Fruit fly (Drosophila melanogaster) whole organism, adult: Measurements from ENCODE around the gene CG6769.
"Not testable (repeated sequence)": the region's sequence is repeated elsewhere in the genome, so short reads cannot be mapped to it uniquely, and the experiment has no call there.

Source experiments
- CG11617 ChIP-seq: fragments of 200-800 bp; sonication (Bioruptor generic); optimal IDR thresholded peaks from 2 replicates; lab custom pipeline; 2017; ENCODE audit warnings: mild to moderate bottlenecking, missing biosample characterization, missing genetic modification reagents, missing genetic modification characterization
- CG12768 ChIP-seq: fragments of 200-800 bp; sonication (Bioruptor generic); optimal IDR thresholded peaks from 2 replicates; lab custom pipeline; 2017; ENCODE audit warnings: missing biosample characterization, missing genetic modification characterization, mild to moderate bottlenecking, moderate library complexity, missing genetic modification reagents
- CG14711 ChIP-seq: fragments of 200-800 bp; sonication (Bioruptor generic); optimal IDR thresholded peaks from 2 replicates; lab custom pipeline; 2018; ENCODE audit warnings: missing biosample characterization, mild to moderate bottlenecking, missing genetic modification characterization, moderate library complexity
- CG1620 ChIP-seq: fragments of 200-800 bp; sonication (Bioruptor generic); optimal IDR thresholded peaks from 2 replicates; lab custom pipeline; 2016; ENCODE audit warnings: missing biosample characterization, missing genetic modification characterization
- CG33017 ChIP-seq: fragments of 200-800 bp; sonication (Bioruptor generic); optimal IDR thresholded peaks from 2 replicates; lab custom pipeline; 2018; ENCODE audit warnings: missing biosample characterization, mild to moderate bottlenecking, missing genetic modification characterization, moderate library complexity
- CG5204 ChIP-seq: fragments of 200-800 bp; sonication (Bioruptor generic); optimal IDR thresholded peaks from 2 replicates; lab custom pipeline; 2016; ENCODE audit warnings: missing biosample characterization, missing genetic modification characterization
- CG7045 ChIP-seq: fragments of 200-800 bp; sonication (Bioruptor generic); optimal IDR thresholded peaks from 2 replicates; lab custom pipeline; 2017; ENCODE audit warnings: missing biosample characterization, mild to moderate bottlenecking, missing genetic modification characterization
- CG7101 ChIP-seq: fragments of 200-800 bp; sonication (Bioruptor generic); optimal IDR thresholded peaks from 2 replicates; lab custom pipeline; 2018; ENCODE audit warnings: missing biosample characterization, mild to moderate bottlenecking, missing genetic modification characterization, moderate library complexity
- Clk ChIP-seq: fragments of 200-800 bp; sonication (Bioruptor generic); optimal IDR thresholded peaks from 2 replicates; lab custom pipeline; 2017; ENCODE audit warnings: missing biosample characterization, missing genetic modification characterization
- Crg-1 ChIP-seq: fragments of 200-800 bp; sonication (Bioruptor generic); optimal IDR thresholded peaks from 2 replicates; lab custom pipeline; 2016; ENCODE audit warnings: missing biosample characterization, missing genetic modification characterization
- Hr96 ChIP-seq: fragments of 200-800 bp; sonication (Bioruptor generic); optimal IDR thresholded peaks from 2 replicates; lab custom pipeline; 2016; ENCODE audit warnings: missing biosample characterization, missing genetic modification characterization
- Mnt ChIP-seq: fragments of 200-800 bp; sonication (Bioruptor generic); optimal IDR thresholded peaks from 2 replicates; lab custom pipeline; 2016; ENCODE audit warnings: missing biosample characterization, mild to moderate bottlenecking, missing genetic modification characterization
- bab1 ChIP-seq: fragments of 200-800 bp; sonication (Bioruptor generic); optimal IDR thresholded peaks from 3 replicates; lab custom pipeline; 2019; ENCODE audit warnings: missing biosample characterization, mild to moderate bottlenecking, missing genetic modification characterization, moderate library complexity
- cic ChIP-seq: fragments of 200-800 bp; sonication (Bioruptor generic); optimal IDR thresholded peaks from 2 replicates; lab custom pipeline; 2017; ENCODE audit warnings: missing biosample characterization, mild to moderate bottlenecking, missing genetic modification characterization, moderate library complexity
- cnc ChIP-seq, 2 experiments: fragments of >200 bp; optimal IDR thresholded peaks; 2 replicates each; lab custom pipeline; 2017
- kay ChIP-seq: fragments of 200-800 bp; sonication (Bioruptor generic); peaks from one replicate; lab custom pipeline; 2016; ENCODE audit warnings: missing biosample characterization, missing genetic modification characterization, borderline replicate concordance
- ovo ChIP-seq: fragments of 200-800 bp; sonication (Bioruptor generic); optimal IDR thresholded peaks from 2 replicates; lab custom pipeline; 2016; ENCODE audit warnings: missing biosample characterization, missing genetic modification characterization
- pad ChIP-seq: fragments of 200-800 bp; sonication (Bioruptor generic); optimal IDR thresholded peaks from 3 replicates; lab custom pipeline; 2017; ENCODE audit warnings: missing biosample characterization, missing genetic modification characterization, mild to moderate bottlenecking, moderate library complexity, missing genetic modification reagents
- tj ChIP-seq: fragments of 200-800 bp; sonication (Bioruptor generic); optimal IDR thresholded peaks from 3 replicates; lab custom pipeline; 2017; ENCODE audit warnings: missing biosample characterization, mild to moderate bottlenecking, missing genetic modification characterization, moderate library complexity
- toe ChIP-seq: fragments of 200-800 bp; sonication (Bioruptor generic); optimal IDR thresholded peaks from 2 replicates; lab custom pipeline; 2016; ENCODE audit warnings: missing biosample characterization, missing genetic modification characterization

CG6769 gene

dm6 chrX:17889247-17889646 lies 28.4 kb downstream of the CG6769 start, which contains the start of gene Gss1:
TSS of gene Gss1 (plus strand) at chrX:17889547.
- TF ChIP-seq CG33017 (tag; lab: Kevin White, UChicago); CG5204 (GFP tag; lab: Kevin White, UChicago); Hr96 (GFP tag; lab: Kevin White, UChicago): not testable (repeated sequence)

DNA sequence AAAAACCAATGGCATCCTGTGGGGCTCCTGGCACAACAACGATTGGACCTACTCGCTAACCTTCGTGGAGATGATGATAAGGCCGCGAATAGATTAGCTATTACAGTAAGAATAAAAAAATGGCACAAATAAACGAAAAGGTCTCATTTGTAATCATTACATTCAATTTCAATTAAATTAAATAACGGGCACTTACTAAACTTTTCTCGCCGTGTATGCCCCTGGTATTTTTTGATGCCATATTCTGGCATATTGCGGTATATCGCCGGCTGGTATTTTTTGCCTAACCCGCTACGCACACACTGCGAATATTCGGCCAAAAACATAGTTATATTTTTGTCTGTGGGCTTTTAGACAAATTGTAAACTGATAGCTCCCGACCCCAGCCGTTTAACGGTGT lies 38.6 kb downstream of the CG6769 start, which contains the start of gene Gss2:
Gss2 (plus strand) TSS at position 301 of the 400 bp plus-strand sequence.
- TF ChIP-seq cnc (optimal IDR thresholded peaks at IDR 0.05; lab: Kevin White, UChicago); Crg-1 (GFP tag; lab: Kevin White, UChicago); CG1620 (GFP tag; lab: Kevin White, UChicago): not testable (repeated sequence)

DNA sequence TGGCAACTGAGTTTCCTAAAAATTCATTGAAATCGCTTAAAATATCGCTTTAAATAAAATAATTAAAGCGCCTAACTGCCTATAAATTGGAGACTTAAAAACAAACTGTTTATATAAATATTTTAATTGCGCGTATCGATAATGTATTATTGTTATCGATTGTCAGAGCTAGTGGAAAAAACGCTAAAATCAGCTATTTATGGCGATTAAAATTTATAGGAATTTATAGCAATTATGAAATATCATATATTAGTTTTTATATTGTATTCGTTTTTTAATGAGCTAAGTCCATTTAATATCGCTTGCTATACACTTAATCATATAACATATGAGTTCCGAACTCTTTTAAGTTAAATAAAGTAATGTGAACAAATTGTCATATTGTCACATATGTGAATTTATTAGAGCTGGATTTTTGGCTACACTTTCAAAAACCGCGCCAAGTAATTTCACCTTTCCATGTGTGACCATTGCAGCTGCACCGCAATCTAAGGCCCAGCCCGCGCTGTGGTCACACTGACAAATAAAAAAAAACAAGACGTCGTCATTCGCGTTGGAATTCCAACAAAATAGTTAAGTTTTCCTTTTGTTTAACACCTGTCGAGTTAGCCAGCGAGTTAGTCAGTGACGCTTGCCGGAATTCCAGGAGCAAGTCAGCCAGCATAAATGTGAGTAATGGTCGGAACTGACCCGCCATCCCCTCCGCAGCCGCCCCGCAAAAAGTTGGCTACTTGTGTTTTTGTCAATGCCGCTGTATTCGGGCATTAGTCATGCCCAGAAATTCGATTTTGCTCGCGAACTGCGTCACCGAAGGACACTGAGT lies 46.6 kb downstream of the CG6769 start, which contains the start of the genes CG7772 and Vps4:
CG7772 (minus strand) TSS at position 78 of the 823 bp plus-strand sequence.
Vps4 (plus strand) TSS at position 509 of the 823 bp plus-strand sequence.
- TF ChIP-seq bab1 (peak; percentile 11), tj (GFP tag; lab: Kevin White, UChicago) (peak; percentile 72), kay (GFP tag; lab: Kevin White, UChicago) (peak; percentile 65), ovo (no peak), Mnt (GFP tag; lab: Kevin White, UChicago) (peak; percentile 24), cnc (optimal IDR thresholded peaks at IDR 0.05; lab: Kevin White, UChicago) (no peak)

DNA sequence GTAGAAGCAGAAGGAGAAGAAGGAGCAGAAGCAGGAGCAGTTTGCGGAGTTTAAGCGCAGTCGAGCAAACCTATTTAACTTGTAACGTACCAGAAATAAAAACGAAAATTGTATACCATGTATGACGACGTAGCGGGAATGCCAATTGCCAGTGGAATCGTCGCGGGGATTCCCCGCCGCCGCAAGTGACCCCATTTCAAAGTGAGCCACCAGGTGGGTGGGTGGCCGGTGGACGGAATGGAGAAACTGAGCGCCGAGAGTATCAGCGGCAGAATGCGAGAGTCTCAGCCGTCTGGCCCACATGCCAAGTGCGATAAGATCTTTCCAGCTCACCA lies 49.8 kb downstream of the CG6769 start:
- TF ChIP-seq cic (GFP tag; lab: Kevin White, UChicago): no peak
- no peak for TF ChIP-seq CG14711 (tag; lab: Kevin White, UChicago)
- TF ChIP-seq CG33017 (tag; lab: Kevin White, UChicago): no peak
- no peak for TF ChIP-seq Crg-1 (GFP tag; lab: Kevin White, UChicago)
- TF ChIP-seq kay (GFP tag; lab: Kevin White, UChicago): no peak
- no peak for TF ChIP-seq Hr96 (GFP tag; lab: Kevin White, UChicago)

- TF ChIP-seq CG12768 (GFP tag; lab: Kevin White, UChicago) (no peak), kay (GFP tag; lab: Kevin White, UChicago) (peak; percentile 30), ovo (peak; percentile 59), Hr96 (GFP tag; lab: Kevin White, UChicago) (no peak), CG33017 (tag; lab: Kevin White, UChicago) (peak; percentile 32), pad (GFP tag; lab: Kevin White, UChicago) (no peak), Mnt (GFP tag; lab: Kevin White, UChicago) (no peak), CG14711 (tag; lab: Kevin White, UChicago) (no peak), CG5204 (GFP tag; lab: Kevin White, UChicago) (peak; percentile 36), Crg-1 (GFP tag; lab: Kevin White, UChicago) (no peak), CG7045 (GFP tag; lab: Kevin White, UChicago) (peak; percentile 15), CG7101 (tag; lab: Kevin White, UChicago) (peak; percentile 69), tj (GFP tag; lab: Kevin White, UChicago) (peak; percentile 37), Clk (no peak), CG1620 (GFP tag; lab: Kevin White, UChicago) (no peak), cnc (optimal IDR thresholded peaks at IDR 0.05; lab: Kevin White, UChicago) (no peak), toe (GFP tag; lab: Kevin White, UChicago) (peak; percentile 18), CG11617 (GFP tag; lab: Kevin White, UChicago) (peak; percentile 70), bab1 (peak; percentile 61), cic (GFP tag; lab: Kevin White, UChicago) (no peak)
Measured at dm6 chrX:17910941-17911703, 50.3 kb downstream of the CG6769 start, which contains the start of gene CG6847. TSS of gene CG6847 (plus strand) at chrX:17911462.
